Fruit fly (Drosophila melanogaster): Measurements from ENCODE around the gene Sam-S.

Sam-S gene

DNA sequence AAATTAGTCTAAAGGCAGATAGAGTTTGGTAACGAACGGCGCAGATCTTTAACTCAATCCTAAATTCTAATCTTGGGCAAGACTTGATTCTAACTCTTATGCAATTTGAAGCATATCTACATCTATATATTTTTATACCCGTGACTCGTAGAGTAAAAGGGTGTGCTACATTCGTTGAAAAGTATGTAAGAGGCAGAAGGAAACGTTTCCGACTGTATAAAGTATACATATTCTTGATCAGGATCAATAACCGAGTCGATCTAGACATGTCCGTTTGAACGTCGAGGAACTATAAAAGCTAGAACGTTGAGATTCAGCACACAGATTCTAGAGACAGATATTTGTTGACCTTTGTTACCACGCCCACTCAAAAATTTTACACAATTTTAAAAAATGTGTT is 9.7 kb downstream of the Sam-S start, which contains the start of gene CG13694:
Gene CG13694, minus strand, starts transcription at position 101 of the 400 bp plus-strand sequence.
- TF ChIP-seq noc (tag; optimal IDR thresholded peaks at IDR 0.05): no peak

DNA sequence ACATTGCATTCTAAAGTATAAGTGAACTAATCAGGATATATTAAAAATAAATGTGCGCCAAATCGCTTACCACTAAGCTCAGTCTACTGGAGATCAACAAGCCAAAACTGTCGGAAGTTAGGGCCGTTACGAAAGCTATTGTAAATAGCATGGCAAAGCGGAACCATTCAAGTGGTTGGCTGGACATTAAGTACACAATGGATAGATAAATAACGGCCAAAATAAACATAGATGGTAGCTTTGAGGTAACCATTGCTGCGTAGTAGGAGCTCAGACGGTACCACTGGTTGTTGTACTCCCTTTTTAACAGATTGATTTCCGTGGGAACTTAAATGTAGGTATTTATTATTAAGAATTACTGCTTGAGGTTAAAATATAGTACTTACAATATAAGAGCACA is 11.0 kb downstream of the Sam-S start:
- TF ChIP-seq noc (tag; optimal IDR thresholded peaks at IDR 0.05): no peak

DNA sequence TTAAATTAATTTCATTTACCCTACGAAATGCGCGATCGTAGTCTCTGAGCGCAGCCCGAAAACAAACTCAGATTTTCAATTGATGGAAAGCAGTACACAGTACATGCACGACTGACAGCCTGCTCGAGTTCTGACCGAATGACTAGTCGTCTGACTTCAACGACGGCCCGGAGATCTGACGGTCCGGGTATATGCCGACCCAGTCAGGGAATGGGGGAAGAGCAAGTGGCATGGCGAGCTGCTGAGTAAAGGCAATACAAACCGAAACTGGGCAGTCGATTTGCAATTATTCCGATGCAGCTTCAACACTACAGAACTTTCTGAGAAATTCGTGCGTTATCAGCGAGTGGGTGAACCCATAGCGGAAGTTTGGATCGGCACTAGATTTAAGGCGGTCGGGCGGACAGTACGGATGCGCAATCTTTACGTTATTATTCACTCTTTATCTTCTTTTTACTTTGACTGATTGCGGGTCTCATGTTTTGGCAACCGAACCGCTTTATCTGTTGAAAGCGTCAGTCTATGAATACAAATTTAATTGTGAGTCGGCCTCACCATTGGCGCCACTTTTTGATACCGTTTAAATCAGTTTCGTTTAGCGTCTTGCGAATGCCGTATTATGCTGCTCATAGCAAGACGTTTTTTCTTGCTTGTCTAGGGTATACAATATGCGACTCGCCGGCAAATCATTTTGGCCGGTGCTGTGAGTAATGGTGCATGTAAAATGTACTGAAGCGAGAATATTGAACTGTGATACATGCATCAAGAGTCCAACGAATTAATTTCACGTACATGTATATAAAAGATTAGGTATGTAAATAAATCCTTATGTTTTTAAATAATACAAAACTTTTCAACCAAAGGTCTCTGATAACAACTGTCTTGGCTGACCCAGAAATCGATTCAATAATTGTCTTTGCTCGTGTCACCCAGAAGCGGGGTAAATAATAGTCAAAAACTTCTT is 14.1 kb downstream of the Sam-S start:
- TF ChIP-seq noc (tag; optimal IDR thresholded peaks at IDR 0.05): peak; percentile 27

DNA sequence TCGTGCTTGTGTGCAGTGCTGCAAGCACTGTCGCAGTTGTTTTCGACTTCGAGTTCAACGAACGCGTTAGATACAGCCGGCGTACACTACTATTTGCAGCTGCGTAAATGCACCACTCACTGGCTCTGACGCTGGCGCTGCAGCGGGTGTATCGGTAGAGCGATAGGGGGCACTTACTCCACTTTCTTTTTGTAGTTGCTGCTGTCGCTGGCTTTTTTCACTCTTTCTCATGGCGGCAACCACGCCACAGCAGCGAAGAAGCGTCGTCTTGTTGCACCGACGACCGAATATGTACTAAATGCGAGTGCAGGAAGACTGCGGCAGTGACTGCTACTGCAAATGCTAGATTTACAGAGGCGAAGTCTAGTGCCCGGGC is 14.7 kb downstream of the Sam-S start, which contains the start of gene CG4822:
Gene CG4822, minus strand, starts transcription at position 299 of the 376 bp plus-strand sequence.
- TF ChIP-seq noc (tag; optimal IDR thresholded peaks at IDR 0.05): no peak

DNA sequence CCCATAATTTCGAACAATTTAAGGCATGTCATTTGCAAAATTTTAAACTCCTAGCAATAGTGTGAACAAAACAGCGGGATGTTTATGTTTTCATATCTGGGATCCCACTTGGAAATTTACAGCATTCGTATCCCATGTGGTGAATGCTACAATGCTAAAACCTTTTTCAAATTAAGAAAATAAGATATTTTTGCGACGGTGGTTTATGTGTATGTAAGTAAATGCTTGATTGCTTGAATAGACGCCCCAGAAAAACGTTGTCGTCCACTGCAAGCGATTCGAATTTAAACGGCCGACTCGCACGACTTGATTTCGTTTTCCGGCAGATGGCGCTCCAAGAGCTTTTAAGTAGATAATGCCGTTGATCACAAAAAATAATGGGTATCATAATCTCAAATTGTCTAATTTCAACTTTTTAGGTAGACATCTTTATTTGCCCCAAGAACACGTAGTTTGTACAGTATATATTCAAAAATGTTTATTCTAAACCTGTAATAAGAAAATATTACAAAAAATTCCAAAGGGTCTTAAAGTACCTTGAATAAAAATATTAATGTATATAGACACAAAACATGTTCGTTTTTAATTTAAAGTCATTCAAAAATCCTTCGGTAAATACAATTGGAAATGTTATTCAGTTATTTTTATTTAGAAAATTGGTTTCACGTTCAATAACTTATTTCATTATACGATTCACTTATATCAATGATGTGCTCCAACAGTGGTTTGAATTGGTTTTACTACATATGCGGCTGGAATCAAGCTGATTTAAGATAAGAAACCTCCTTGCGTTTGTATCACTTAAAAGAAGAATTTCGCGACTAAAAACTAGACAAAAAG is 15.7 kb downstream of the Sam-S start:
- TF ChIP-seq noc (tag; optimal IDR thresholded peaks at IDR 0.05): no peak

DNA sequence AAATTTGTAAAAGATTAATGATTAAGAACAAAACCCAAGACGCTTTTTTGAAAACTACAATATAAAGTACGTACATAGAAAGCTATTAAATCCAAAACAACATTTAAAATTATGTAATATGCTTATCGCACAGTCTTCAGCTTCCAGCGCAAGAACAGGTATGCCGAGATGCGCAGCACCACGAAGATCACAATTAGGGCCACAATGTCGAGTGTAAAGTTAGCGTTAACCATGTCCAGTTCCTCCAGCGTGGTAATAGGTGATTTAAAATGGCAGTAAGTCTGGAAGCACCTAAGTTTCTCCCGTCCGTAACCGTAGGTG is 16.3 kb downstream of the Sam-S start:
- no peak for TF ChIP-seq noc (tag; optimal IDR thresholded peaks at IDR 0.05)

DNA sequence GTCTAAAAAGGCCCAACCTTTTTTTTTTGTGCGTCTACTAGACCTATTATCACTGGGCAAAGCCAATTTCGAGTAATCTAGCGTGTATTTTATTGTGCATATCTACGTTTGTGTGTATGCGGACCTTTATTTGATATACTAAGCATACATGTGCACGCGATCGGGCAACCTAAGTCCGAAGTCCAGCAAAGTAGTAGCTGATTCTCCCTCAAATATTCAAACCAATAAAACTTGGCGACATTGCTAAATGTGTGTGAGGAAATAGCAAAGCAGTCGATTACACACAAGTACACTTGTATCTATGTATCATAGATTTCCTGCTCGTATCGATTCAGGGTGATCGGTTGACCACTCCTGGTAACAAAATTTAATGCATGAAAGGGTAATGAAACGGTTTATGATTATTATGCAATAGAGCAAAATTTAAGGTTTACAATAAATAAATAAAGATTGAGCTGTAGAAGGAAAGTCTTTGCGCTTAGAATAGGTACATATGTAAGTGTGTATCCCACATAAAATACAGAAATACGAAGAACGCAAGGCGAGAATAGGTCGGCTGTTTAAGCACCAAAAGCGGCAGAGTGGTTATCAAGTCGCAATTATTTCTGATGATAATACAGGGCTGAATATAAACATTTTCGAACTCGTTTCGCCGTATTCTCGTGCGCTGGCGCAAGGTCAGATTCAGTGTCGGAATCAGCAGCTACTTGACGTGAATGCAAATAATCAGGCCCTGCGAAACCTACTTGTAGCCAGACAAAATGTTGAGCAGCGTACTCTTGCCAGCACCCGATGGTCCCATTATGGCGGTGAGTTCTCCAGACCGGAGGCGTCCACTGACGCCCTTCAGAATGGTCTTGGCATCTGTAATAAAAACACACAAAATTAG is 18.9 kb downstream of the Sam-S start:
- TF ChIP-seq noc (tag; optimal IDR thresholded peaks at IDR 0.05): peak; percentile 36

DNA sequence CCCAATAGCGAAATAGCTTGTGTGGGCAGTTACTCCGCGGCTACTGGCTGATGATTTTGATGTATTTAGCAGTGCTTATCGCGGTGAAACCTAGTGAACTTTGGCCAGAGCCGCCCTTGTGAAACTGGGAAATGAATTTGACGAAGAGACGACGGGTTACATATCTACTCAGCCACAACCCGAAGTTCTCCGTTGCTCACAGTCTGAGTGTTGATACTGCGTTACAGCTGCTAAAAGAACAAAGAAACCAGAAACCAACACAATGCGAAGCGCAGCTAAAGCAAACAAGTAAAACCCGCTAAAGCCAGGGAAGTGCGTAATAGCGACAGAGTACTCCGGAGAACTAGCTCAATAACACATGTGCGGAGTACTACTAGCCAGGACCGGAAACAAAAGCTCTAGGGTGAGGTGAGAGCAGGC is 21.6 kb downstream of the Sam-S start:
- no peak for TF ChIP-seq noc (tag; optimal IDR thresholded peaks at IDR 0.05)

DNA sequence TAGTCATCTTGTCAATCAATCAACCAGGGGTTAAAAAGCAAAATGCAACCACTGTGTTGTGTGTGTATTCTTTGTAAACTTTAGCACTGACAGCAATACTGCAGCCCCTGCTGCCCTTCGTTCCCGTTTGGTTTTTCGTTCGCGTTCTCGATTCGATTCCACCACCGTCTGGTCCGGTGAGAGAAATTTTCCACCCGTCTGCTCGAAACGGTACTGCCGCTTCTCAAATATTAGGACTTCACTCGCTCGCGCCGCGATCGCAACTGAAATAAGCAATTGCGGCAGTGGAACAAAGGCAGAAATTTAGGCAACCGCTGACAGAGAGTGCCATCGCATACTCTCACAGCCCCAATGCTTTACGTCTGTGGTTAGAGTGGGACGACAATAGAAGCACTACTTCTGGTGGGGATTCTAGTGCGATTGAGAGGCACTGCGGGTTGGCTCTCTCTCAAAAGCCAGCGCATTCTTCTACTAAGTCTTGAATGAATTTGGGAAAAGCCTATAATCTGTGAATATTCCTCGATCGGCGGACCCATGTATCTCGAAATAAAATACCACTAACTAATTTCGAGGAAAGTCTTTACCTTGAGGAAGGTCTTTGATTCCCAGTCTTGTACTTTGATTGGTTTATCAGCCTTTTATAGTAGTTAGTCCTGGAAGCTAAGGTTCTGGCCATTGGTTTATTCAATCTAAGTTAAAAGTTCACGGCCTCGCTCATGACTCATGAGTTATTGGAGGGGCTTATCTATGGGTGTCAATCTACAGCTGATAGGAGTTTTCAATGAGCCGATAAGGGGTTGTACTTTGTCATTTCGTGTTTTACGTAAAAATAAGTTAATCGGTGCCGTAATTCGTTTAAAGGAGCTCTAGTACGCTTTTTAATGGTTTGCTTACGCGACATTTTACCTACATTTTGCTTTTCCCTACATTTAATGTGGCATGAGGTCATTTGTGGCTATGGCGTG is 22.6 kb downstream of the Sam-S start:
- TF ChIP-seq noc (tag; optimal IDR thresholded peaks at IDR 0.05): peak; percentile 59

DNA sequence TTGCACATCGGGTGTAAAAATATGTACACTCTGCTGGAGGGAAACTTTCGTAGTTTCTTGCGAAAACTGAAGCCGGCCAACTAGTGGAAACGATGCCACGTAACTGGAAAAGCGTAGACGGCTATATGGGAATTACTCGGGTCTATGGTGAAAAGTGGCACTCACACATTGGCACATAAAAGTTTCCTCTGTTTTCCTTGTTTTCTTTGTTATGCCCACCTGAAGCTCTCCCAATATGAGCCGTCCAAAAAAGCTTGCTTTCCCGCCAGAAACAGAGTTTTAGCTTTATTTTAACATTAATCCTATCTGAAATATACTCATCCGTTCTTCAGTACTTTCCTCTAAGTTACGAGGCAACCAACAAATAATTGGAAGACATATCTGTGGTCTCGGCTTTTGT is 24.0 kb downstream of the Sam-S start, which contains the start of gene CG3164:
Gene CG3164, minus strand, starts transcription at position 101 of the 400 bp plus-strand sequence.
- no peak for TF ChIP-seq noc (tag; optimal IDR thresholded peaks at IDR 0.05)

DNA sequence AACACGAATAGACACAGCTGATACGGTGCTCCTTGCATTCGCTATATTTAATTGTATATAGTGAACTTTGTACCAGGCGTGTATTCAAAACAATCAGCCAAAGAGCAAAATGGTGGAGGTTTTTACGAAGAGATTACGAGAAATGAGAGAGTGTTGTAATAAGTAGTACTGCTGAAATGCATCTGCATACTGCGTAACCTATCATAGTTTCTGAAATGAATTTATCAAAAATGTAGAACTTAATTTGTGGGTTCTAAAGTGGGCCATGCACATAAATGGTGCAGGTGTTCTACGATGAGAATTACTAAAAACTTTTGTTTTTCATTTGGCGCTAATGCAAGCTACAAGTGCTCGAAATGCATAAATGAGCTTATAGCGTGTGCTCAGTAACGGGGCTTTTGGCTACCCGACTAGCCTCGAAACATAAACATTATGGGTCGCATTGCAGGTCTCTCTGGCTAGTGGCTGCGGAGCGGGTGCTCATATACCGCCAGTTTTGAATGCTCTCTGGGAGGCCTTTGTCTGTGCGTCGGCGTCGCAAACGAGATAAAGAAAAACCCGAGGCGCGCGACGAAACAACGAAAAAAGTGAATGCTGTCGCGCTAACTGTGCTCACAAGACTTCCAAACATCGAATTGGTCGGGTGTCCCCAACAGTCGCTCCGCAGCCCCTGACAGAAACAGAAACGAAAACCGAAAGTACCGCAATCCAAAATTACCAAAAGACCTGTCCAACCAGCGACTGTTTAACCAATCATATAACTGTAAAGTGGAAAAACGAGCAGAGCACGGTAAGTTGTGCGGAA is 25.0 kb downstream of the Sam-S start, which contains the start of gene Gs1:
Gene Gs1, plus strand, starts transcription at position 612 of the 805 bp plus-strand sequence.
- peak; percentile 71 for TF ChIP-seq noc (tag; optimal IDR thresholded peaks at IDR 0.05)

DNA sequence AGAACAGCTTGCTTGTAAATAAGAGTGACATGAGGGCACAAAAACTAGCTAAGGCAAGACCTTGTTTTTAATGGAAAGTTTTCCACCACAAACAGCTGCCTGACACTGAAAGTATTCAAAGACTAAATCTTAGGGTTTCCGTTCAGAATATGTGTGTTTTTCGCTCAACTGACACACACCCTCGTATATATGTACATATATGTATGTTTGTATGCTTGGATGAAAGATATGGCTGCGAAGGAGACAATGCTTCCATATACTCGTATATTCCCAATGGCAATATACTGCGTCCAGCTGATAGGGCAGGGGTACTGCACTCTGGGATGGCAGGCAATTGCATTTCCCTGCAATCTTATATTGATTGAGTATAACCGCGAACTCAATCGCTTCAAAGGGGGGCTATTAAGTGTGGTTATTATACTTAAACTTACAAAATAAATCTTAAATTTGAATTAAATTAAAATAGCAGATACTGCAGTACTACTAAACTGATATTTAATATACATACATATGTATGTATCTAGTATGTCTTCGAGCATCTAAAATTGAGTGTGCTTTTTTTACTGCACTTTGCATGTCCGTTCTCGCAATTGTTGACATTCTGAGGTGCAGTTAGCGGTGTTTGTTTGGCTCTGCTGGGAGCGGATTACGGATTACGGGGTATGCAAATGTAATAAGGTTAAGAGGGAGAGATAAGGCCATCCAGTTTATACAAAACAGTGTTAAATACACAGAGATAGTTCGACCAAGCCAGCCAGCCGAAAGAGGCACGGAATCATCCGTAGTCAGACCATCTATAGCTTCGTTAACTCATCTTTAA is 28.1 kb downstream of the Sam-S start:
- TF ChIP-seq noc (tag; optimal IDR thresholded peaks at IDR 0.05): no peak
